Worm (Caenorhabditis elegans): ENCODE results near the gene spdl-1.

spdl-1 gene

ce11 chrII:7773427-7773993 lies 7.9 kb upstream of the spdl-1 start:
- no peak for TF ChIP-seq nhr-11 (tag; optimal IDR thresholded peaks at IDR 0.05)
- TF ChIP-seq ceh-16 (tag; optimal IDR thresholded peaks at IDR 0.05) = no peak
- TF ChIP-seq skn-1 (tag; optimal IDR thresholded peaks at IDR 0.05) = no peak
- TF ChIP-seq Y55F3AM.14 (GFP tag; optimal IDR thresholded peaks at IDR 0.05) = no peak
- TF ChIP-seq ztf-1 (GFP tag; conservative IDR thresholded peaks at IDR 0.05) = no peak
- TF ChIP-seq sma-3 (GFP tag; optimal IDR thresholded peaks at IDR 0.05) = peak; percentile 20
- peak; percentile 33 for TF ChIP-seq nhr-25 (tag; optimal IDR thresholded peaks at IDR 0.05)
- TF ChIP-seq dmd-4 (tag; optimal IDR thresholded peaks at IDR 0.05) = no peak

- TF ChIP-seq fos-1 (tag; optimal IDR thresholded peaks at IDR 0.05) = no peak
- TF ChIP-seq alr-1 (tag; optimal IDR thresholded peaks at IDR 0.05) = no peak
- no peak for TF ChIP-seq zag-1 (tag; optimal IDR thresholded peaks at IDR 0.05)
- no peak for TF ChIP-seq ztf-1 (GFP tag; conservative IDR thresholded peaks at IDR 0.05)
- no peak for TF ChIP-seq egl-27 (tag; optimal IDR thresholded peaks at IDR 0.05)
- no peak for TF ChIP-seq peb-1 (tag; optimal IDR thresholded peaks at IDR 0.05)
- no peak for TF ChIP-seq nhr-129 (tag; optimal IDR thresholded peaks at IDR 0.05)
- peak; percentile 21 for TF ChIP-seq nhr-25 (tag; optimal IDR thresholded peaks at IDR 0.05)
- no peak for TF ChIP-seq lin-11 (tag; optimal IDR thresholded peaks at IDR 0.05)
Observed at ce11 chrII:7776232-7776631, 5.1 kb upstream of the spdl-1 start.

ce11 chrII:7776715-7777114 lies 4.7 kb upstream of the spdl-1 start:
- TF ChIP-seq gmeb-1 (tag; optimal IDR thresholded peaks at IDR 0.05) = peak; percentile 12
- no peak for TF ChIP-seq sem-4 (tag; optimal IDR thresholded peaks at IDR 0.05)
- TF ChIP-seq fos-1 (tag; optimal IDR thresholded peaks at IDR 0.05) = peak; percentile 82
- TF ChIP-seq egl-27 (tag; optimal IDR thresholded peaks at IDR 0.05) = peak; percentile 29
- TF ChIP-seq ZK546.5 (tag; optimal IDR thresholded peaks at IDR 0.05) = no peak
- TF ChIP-seq crh-2 (tag; optimal IDR thresholded peaks at IDR 0.05) = peak; percentile 50
- TF ChIP-seq ztf-11 (tag; optimal IDR thresholded peaks at IDR 0.05) = no peak
- TF ChIP-seq nhr-21 (tag; optimal IDR thresholded peaks at IDR 0.05) = peak; percentile 2
- TF ChIP-seq sma-3 (GFP tag; optimal IDR thresholded peaks at IDR 0.05) = peak; percentile 2
- peak; percentile 85 for TF ChIP-seq sma-9 (GFP tag; optimal IDR thresholded peaks at IDR 0.05)
- TF ChIP-seq sma-9 (tag; optimal IDR thresholded peaks at IDR 0.05) = no peak

ce11 chrII:7777320-7777978 lies 3.9 kb upstream of the spdl-1 start, which contains the start of gene mthf-1:
mthf-1 (minus strand) TSS chrII:7777823.
- TF ChIP-seq sma-3 (GFP tag; optimal IDR thresholded peaks at IDR 0.05) = peak; percentile 37
- TF ChIP-seq crh-2 (tag; optimal IDR thresholded peaks at IDR 0.05) = peak; percentile 47
- no peak for TF ChIP-seq skn-1 (tag; optimal IDR thresholded peaks at IDR 0.05)
- no peak for TF ChIP-seq blmp-1 (tag; optimal IDR thresholded peaks at IDR 0.05; ENCODE audit: insufficient read depth)
- TF ChIP-seq elt-1 (tag; optimal IDR thresholded peaks at IDR 0.05) = no peak
- TF ChIP-seq R02D3.7 (tag; optimal IDR thresholded peaks at IDR 0.05) = no peak
- TF ChIP-seq mbf-1 (tag; optimal IDR thresholded peaks at IDR 0.05) = no peak
- no peak for TF ChIP-seq aly-2 (tag; optimal IDR thresholded peaks at IDR 0.05)
- no peak for TF ChIP-seq ceh-82 (tag; optimal IDR thresholded peaks at IDR 0.05)
- TF ChIP-seq ceh-16 (tag; optimal IDR thresholded peaks at IDR 0.05) = no peak
- TF ChIP-seq snpc-4 (tag; optimal IDR thresholded peaks at IDR 0.05) = no peak
- TF ChIP-seq peb-1 (tag; optimal IDR thresholded peaks at IDR 0.05) = no peak
- no peak for TF ChIP-seq ztf-11 (tag; optimal IDR thresholded peaks at IDR 0.05)
- no peak for TF ChIP-seq dmd-4 (tag; optimal IDR thresholded peaks at IDR 0.05)
- peak; percentile 65 for TF ChIP-seq fos-1 (tag; optimal IDR thresholded peaks at IDR 0.05)
- no peak for TF ChIP-seq elt-3 (tag; optimal IDR thresholded peaks at IDR 0.05)
- no peak for TF ChIP-seq mdl-1 (tag; optimal IDR thresholded peaks at IDR 0.05)
- TF ChIP-seq lin-13 (GFP tag; optimal IDR thresholded peaks at IDR 0.05) = no peak
- no peak for TF ChIP-seq ztf-4 (tag; optimal IDR thresholded peaks at IDR 0.05)
- no peak for TF ChIP-seq nhr-129 (tag; optimal IDR thresholded peaks at IDR 0.05)
- TF ChIP-seq nhr-237 (tag; optimal IDR thresholded peaks at IDR 0.05) = no peak
- peak; percentile 24 for TF ChIP-seq F13H6.1 (tag; optimal IDR thresholded peaks at IDR 0.05)
- no peak for TF ChIP-seq egl-27 (tag; optimal IDR thresholded peaks at IDR 0.05)
- TF ChIP-seq nhr-11 (tag; optimal IDR thresholded peaks at IDR 0.05) = no peak
- no peak for TF ChIP-seq unc-55 (GFP tag; optimal IDR thresholded peaks at IDR 0.05)
- TF ChIP-seq ZK546.5 (tag; optimal IDR thresholded peaks at IDR 0.05) = no peak
- TF ChIP-seq lin-11 (tag; optimal IDR thresholded peaks at IDR 0.05) = no peak
- TF ChIP-seq alr-1 (tag; optimal IDR thresholded peaks at IDR 0.05) = no peak
- TF ChIP-seq nhr-6 (tag; optimal IDR thresholded peaks at IDR 0.05) = no peak
- TF ChIP-seq sem-4 (tag; optimal IDR thresholded peaks at IDR 0.05) = no peak
- no peak for TF ChIP-seq nhr-10 (tag; optimal IDR thresholded peaks at IDR 0.05)
- peak; percentile 71 for TF ChIP-seq sma-9 (GFP tag; optimal IDR thresholded peaks at IDR 0.05)
- TF ChIP-seq sma-9 (tag; optimal IDR thresholded peaks at IDR 0.05) = no peak
- TF ChIP-seq unc-62 (GFP tag; optimal IDR thresholded peaks at IDR 0.05) = no peak
- TF ChIP-seq unc-39 (tag; optimal IDR thresholded peaks at IDR 0.05) = no peak
- no peak for TF ChIP-seq mab-5 (tag; optimal IDR thresholded peaks at IDR 0.05)
- TF ChIP-seq nhr-21 (tag; optimal IDR thresholded peaks at IDR 0.05) = peak; percentile 45
- no peak for TF ChIP-seq nhr-77 (tag; optimal IDR thresholded peaks at IDR 0.05)
- TF ChIP-seq C34F6.9 (tag; optimal IDR thresholded peaks at IDR 0.05) = no peak
- TF ChIP-seq Y55F3AM.14 (GFP tag; optimal IDR thresholded peaks at IDR 0.05) = no peak
- no peak for TF ChIP-seq zag-1 (tag; optimal IDR thresholded peaks at IDR 0.05)
